Fruit fly (Drosophila melanogaster) whole organism, wandering third instar larva: ENCODE results near the gene CG8673.

ENCODE experiments used
- Jra ChIP-seq: sonication (Bioruptor generic); optimal IDR thresholded peaks from 2 replicates; lab custom pipeline; 2016; ENCODE audit warnings: missing biosample characterization, missing genetic modification characterization
- br ChIP-seq: fragments of 200-800 bp; sonication (Bioruptor generic); optimal IDR thresholded peaks from 2 replicates; lab custom pipeline; 2016; ENCODE audit warnings: missing biosample characterization, missing genetic modification characterization

- TF ChIP-seq br (GFP tag; lab: Kevin White, UChicago) (no peak), Jra (GFP tag; lab: Kevin White, UChicago) (no peak)
Measured at dm6 chr2L:8130729-8131128, 6.6 kb downstream of the CG8673 start.
